Worm (Caenorhabditis elegans): ENCODE measurements around the gene srt-14.
A peak's percentile ranks its signal among the peaks of the same experiment; 100 is the strongest.

srt-14 gene

DNA sequence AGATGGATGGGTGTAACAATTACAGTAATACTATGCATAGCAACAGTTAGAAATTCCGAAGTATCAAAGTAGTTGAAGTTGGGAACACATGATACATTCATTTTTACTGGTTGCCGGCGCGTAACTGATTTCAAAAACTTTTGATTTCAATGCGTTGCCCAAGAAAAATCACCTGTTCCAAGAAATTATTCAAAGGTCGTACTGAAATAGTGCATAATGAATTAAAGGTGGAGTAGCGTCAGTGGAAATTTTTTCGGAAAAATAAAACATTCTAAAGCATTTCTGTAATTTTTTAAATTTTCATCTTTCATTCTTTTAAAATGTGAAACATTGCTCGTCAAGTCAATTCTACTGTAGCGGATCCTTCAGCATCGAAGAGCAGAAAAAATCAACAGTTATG lies 16.1 kb downstream of the srt-14 start, which contains the start of gene srh-204:
Gene srh-204 (minus strand): TSS at position 101 of the 400 bp plus-strand sequence.
- no peak for TF ChIP-seq F57C9.4 (tag; optimal IDR thresholded peaks at IDR 0.05)
- no peak for TF ChIP-seq cebp-1 (GFP tag; IDR thresholded peaks at IDR 0.05)
- no peak for TF ChIP-seq cebp-1 (tag; optimal IDR thresholded peaks at IDR 0.05)
- no peak for TF ChIP-seq xnd-1 (tag; optimal IDR thresholded peaks at IDR 0.05)
- no peak for TF ChIP-seq F39B2.1 (GFP tag; IDR thresholded peaks at IDR 0.05)

DNA sequence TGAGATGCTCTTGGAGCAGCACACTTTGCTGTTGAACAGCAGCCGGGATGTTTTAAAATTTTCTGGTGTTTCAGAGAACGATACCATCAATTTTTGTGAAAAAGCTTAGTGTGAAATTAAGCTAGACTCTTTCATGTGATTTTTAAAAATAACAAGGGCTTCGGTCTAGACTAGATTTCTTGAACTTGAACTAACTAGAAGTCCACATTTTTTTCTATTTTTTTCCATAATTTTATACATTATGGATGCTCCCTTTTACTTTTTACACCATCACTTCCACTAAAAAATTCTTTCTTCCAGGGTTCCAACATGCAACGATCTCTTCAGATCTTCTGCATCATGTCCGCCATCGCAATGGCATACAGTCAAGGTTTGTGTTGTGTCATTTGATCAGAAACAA lies 20.3 kb downstream of the srt-14 start, which contains the start of gene nlp-13:
Gene nlp-13 (plus strand): TSS at position 301 of the 400 bp plus-strand sequence.
- TF ChIP-seq F49E8.2 (tag; optimal IDR thresholded peaks at IDR 0.05; ENCODE audit: insufficient read depth) (no peak), Y95B8A.8 (GFP tag; IDR thresholded peaks at IDR 0.05) (no peak), C06A6.2 (GFP tag; conservative IDR thresholded peaks at IDR 0.05) (no peak), rcor-1 (GFP tag; IDR thresholded peaks at IDR 0.05) (no peak), cebp-2 (GFP tag; IDR thresholded peaks at IDR 0.05) (no peak), lin-26 (GFP tag; IDR thresholded peaks at IDR 0.05) (no peak), mcd-1 (GFP tag; IDR thresholded peaks at IDR 0.05) (no peak), atf-7 (tag; optimal IDR thresholded peaks at IDR 0.05) (no peak), Y53G8AR.9 (GFP tag; conservative IDR thresholded peaks at IDR 0.05) (no peak), nhr-80 (tag; optimal IDR thresholded peaks at IDR 0.05) (no peak), ccch-3 (GFP tag; optimal IDR thresholded peaks at IDR 0.05) (no peak), bed-2 (GFP tag; IDR thresholded peaks at IDR 0.05) (no peak), madf-6 (GFP tag; IDR thresholded peaks at IDR 0.05) (no peak), T26A5.8 (tag; optimal IDR thresholded peaks at IDR 0.05) (no peak), zim-3 (tag; optimal IDR thresholded peaks at IDR 0.05) (no peak), chd-7 (tag; optimal IDR thresholded peaks at IDR 0.05) (no peak), ceh-40 (GFP tag; IDR thresholded peaks at IDR 0.05) (no peak), tbp1 (GFP tag; optimal IDR thresholded peaks at IDR 0.05) (no peak)

DNA sequence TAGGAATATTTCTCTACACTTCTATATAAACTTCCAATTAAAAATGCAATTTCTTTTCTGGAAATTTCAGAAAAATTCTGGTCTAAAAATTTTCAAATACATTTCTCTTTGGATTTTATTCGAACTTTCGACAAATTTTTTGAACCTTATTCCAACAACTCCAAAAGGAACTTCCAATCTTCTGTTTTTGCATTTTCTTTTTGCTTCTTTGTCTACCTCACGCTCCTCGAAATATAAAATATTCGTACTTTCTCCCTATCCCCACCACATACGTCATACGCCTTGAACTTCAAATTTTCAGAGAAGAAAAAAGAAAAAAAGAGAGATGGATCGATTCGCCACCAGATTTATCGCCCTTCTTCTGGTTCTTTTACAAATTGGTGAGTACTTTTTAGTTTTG lies 37.0 kb downstream of the srt-14 start, which contains the start of gene nlp-9:
Gene nlp-9 (plus strand): TSS at position 301 of the 400 bp plus-strand sequence.
- TF ChIP-seq ztf-26 (tag; optimal IDR thresholded peaks at IDR 0.05): no peak
- no peak for TF ChIP-seq pbrm-1 (GFP tag; IDR thresholded peaks at IDR 0.05)
- TF ChIP-seq B0035.1 (tag; optimal IDR thresholded peaks at IDR 0.05): no peak
- TF ChIP-seq ama-1 (optimal IDR thresholded peaks at IDR 0.05): no peak
- TF ChIP-seq ama-1 (GFP tag; optimal IDR thresholded peaks at IDR 0.05): no peak
- no peak for TF ChIP-seq tbx-9 (tag; optimal IDR thresholded peaks at IDR 0.05; ENCODE audit: borderline replicate concordance)
- TF ChIP-seq mcd-1 (GFP tag; IDR thresholded peaks at IDR 0.05): no peak
- no peak for TF ChIP-seq ceh-27 (GFP tag; optimal IDR thresholded peaks at IDR 0.05)
- no peak for TF ChIP-seq nhr-90 (tag; optimal IDR thresholded peaks at IDR 0.05)
- no peak for TF ChIP-seq ceh-79 (tag; optimal IDR thresholded peaks at IDR 0.05)

DNA sequence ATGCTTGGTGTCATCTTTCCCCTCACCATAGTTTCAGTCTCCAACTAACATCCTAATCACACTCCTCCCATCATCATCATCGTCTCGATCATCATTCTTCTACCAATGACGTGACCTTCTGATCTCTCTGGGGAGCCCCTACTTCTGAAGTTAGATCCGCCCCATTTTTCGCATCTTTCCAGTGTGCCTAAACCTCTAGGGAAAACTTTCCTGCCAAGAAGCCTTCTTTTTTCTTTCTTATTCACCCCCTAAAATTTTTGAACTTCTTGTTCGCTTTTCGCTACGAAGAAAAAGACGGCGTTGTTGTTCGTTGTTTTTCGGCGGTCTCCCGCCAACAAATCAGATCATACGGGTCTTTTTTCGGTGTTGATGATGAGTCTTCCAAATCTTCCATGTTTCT lies 38.1 kb downstream of the srt-14 start:
- 0 out of 2 replicates have a peak, but pooled peaks have one; percentile 31 for TF ChIP-seq K11D2.4 (GFP tag; IDR thresholded peaks at IDR 0.05)
- TF ChIP-seq lir-1 (GFP tag; conservative IDR thresholded peaks at IDR 0.05): no peak
- TF ChIP-seq ceh-58 (GFP tag; IDR thresholded peaks at IDR 0.05): no peak

DNA sequence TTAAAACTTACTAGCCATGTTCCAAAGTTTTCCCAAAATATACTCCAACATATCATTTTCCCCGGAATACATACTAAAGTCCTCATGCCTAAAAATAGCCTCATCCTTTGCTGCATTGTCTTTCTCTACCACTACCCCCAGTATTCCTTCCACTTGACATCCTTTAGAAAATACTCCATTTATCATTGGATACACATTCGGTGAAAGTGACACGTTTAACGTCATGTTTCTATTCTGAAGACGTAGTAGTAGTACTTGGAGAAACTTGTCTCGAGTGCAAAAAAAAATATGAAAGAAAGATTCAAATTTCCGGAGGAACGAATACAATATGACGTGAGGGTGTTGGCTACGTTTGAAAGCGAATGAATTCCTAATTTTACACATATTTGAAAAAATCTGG lies 39.5 kb downstream of the srt-14 start:
- TF ChIP-seq ccch-3 (GFP tag; optimal IDR thresholded peaks at IDR 0.05): no peak
- no peak for TF ChIP-seq F55B11.4 (tag; optimal IDR thresholded peaks at IDR 0.05; ENCODE audit: borderline replicate concordance, insufficient read depth)
- no peak for TF ChIP-seq somi-1 (GFP tag; optimal IDR thresholded peaks at IDR 0.05)
- TF ChIP-seq F57A8.1 (GFP tag; optimal IDR thresholded peaks at IDR 0.05): no peak
- no peak for TF ChIP-seq zfh-2 (GFP tag; conservative IDR thresholded peaks at IDR 0.05)
- no peak for TF ChIP-seq F22D6.2 (tag; optimal IDR thresholded peaks at IDR 0.05)
